Fruit fly (Drosophila melanogaster) whole organism, embryonic: ENCODE results near the gene CG10959.
A peak's percentile ranks its signal among the peaks of the same experiment; 100 is the strongest.

Source experiments
- CG10209 ChIP-seq: fragments of 200-800 bp; sonication (Bioruptor generic); optimal IDR thresholded peaks from 3 replicates; lab custom pipeline; 2017; ENCODE audit warnings: missing biosample characterization, mild to moderate bottlenecking, missing genetic modification characterization, missing genetic modification reagents
- CG10959 ChIP-seq: fragments of 200-800 bp; sonication (Bioruptor generic); IDR thresholded peaks from 2 replicates; pipeline ENCODE4 v1.3.6; 2022; ENCODE audit warnings: missing biosample characterization, missing genetic modification characterization
- CG12219 ChIP-seq: fragments of 200-800 bp; sonication (Bioruptor generic); optimal IDR thresholded peaks from 3 replicates; lab custom pipeline; 2018; ENCODE audit warnings: missing biosample characterization, mild to moderate bottlenecking, missing genetic modification characterization
- CG12744 ChIP-seq: fragments of 200-800 bp; sonication (Bioruptor generic); optimal IDR thresholded peaks from 2 replicates; lab custom pipeline; 2016; ENCODE audit warnings: missing biosample characterization, missing genetic modification characterization
- CG12769 ChIP-seq: fragments of 200-800 bp; sonication (Bioruptor generic); optimal IDR thresholded peaks from 2 replicates; lab custom pipeline; 2019; ENCODE audit warnings: missing biosample characterization, mild to moderate bottlenecking, missing genetic modification characterization, moderate library complexity
- CG14014 ChIP-seq: fragments of 200-800 bp; sonication (Bioruptor generic); IDR thresholded peaks from 2 replicates; pipeline ENCODE4 v1.3.6; 2022; ENCODE audit warnings: missing biosample characterization, missing genetic modification characterization
- CG14441 ChIP-seq: fragments of 200-800 bp; sonication (Bioruptor generic); IDR thresholded peaks from 2 replicates; pipeline ENCODE4 v1.3.6; 2022; ENCODE audit warnings: missing biosample characterization, missing genetic modification characterization
- CG14710 ChIP-seq: fragments of 200-800 bp; sonication (Bioruptor generic); optimal IDR thresholded peaks from 3 replicates; lab custom pipeline; 2019; ENCODE audit warnings: missing biosample characterization, mild to moderate bottlenecking, missing genetic modification characterization, moderate library complexity
- CG15269 ChIP-seq: fragments of 200-800 bp; sonication (Bioruptor generic); optimal IDR thresholded peaks from 2 replicates; lab custom pipeline; 2018; ENCODE audit warnings: missing biosample characterization, mild to moderate bottlenecking, missing genetic modification characterization, moderate library complexity
- CG1529 ChIP-seq: fragments of 200-800 bp; sonication (Bioruptor generic); optimal IDR thresholded peaks from 3 replicates; lab custom pipeline; 2018; ENCODE audit warnings: missing biosample characterization, missing genetic modification characterization
- CG15601 ChIP-seq: fragments of 200-800 bp; sonication (Bioruptor generic); optimal IDR thresholded peaks from 3 replicates; lab custom pipeline; 2019; ENCODE audit warnings: missing biosample characterization, mild to moderate bottlenecking, missing genetic modification characterization, moderate library complexity
- CG1647 ChIP-seq: fragments of 200-800 bp; sonication (Bioruptor generic); optimal IDR thresholded peaks from 3 replicates; lab custom pipeline; 2016; ENCODE audit warnings: missing biosample characterization, missing genetic modification characterization
- CG16813 ChIP-seq: fragments of 200-800 bp; sonication (Bioruptor generic); IDR thresholded peaks from 3 replicates; pipeline ENCODE4 v1.3.6; 2022; ENCODE audit warnings: missing biosample characterization, missing genetic modification characterization; ENCODE audit not compliant: partially characterized antibody
- CG17359 ChIP-seq: fragments of 200-800 bp; sonication (Bioruptor generic); optimal IDR thresholded peaks from 3 replicates; lab custom pipeline; 2018; ENCODE audit warnings: missing biosample characterization, mild to moderate bottlenecking, missing genetic modification characterization, moderate library complexity
- CG17829 ChIP-seq: fragments of 200-800 bp; optimal IDR thresholded peaks from 2 replicates; lab custom pipeline; 2019; ENCODE audit warnings: missing biosample characterization, mild to moderate bottlenecking, missing genetic modification characterization, moderate library complexity
- CG31365 ChIP-seq: fragments of 200-800 bp; sonication (Bioruptor generic); optimal IDR thresholded peaks from 2 replicates; lab custom pipeline; 2018; ENCODE audit warnings: missing biosample characterization, mild to moderate bottlenecking, missing genetic modification characterization
- CG31388 ChIP-seq: fragments of 200-800 bp; sonication (Bioruptor generic); optimal IDR thresholded peaks from 2 replicates; lab custom pipeline; 2016; ENCODE audit warnings: missing biosample characterization, missing genetic modification characterization
- CG6254 ChIP-seq: fragments of 200-800 bp; sonication (Bioruptor generic); optimal IDR thresholded peaks from 3 replicates; lab custom pipeline; 2017; ENCODE audit warnings: mild to moderate bottlenecking, missing biosample characterization, missing genetic modification reagents, missing genetic modification characterization
- CG6272 ChIP-seq: fragments of 200-800 bp; sonication (Bioruptor generic); IDR thresholded peaks from 2 replicates; pipeline ENCODE4 v1.3.6; 2022; ENCODE audit warnings: missing biosample characterization, missing genetic modification characterization
- CG6654 ChIP-seq: fragments of 200-800 bp; sonication (Bioruptor generic); optimal IDR thresholded peaks from 2 replicates; lab custom pipeline; 2017; ENCODE audit warnings: missing biosample characterization, mild to moderate bottlenecking, missing genetic modification characterization
- CG6689 ChIP-seq: fragments of 200-800 bp; sonication (Bioruptor generic); IDR thresholded peaks from 2 replicates; pipeline ENCODE4 v1.3.6; 2022; ENCODE audit warnings: missing biosample characterization, missing genetic modification characterization
- CG6813 ChIP-seq: fragments of 200-800 bp; sonication (Bioruptor generic); optimal IDR thresholded peaks from 2 replicates; lab custom pipeline; 2017; ENCODE audit warnings: missing biosample characterization, missing genetic modification characterization, mild to moderate bottlenecking, moderate library complexity, missing genetic modification reagents
- CHES-1-like ChIP-seq: fragments of 200-800 bp; sonication (Bioruptor generic); optimal IDR thresholded peaks from 2 replicates; lab custom pipeline; 2016; ENCODE audit warnings: missing biosample characterization, missing genetic modification characterization
- Dip3 ChIP-seq: fragments of 200-800 bp; sonication (Bioruptor generic); optimal IDR thresholded peaks from 3 replicates; lab custom pipeline; 2016; ENCODE audit warnings: missing biosample characterization, missing genetic modification characterization
- Dp ChIP-seq: fragments of 200-800 bp; sonication (Bioruptor generic); optimal IDR thresholded peaks from 2 replicates; lab custom pipeline; 2018; ENCODE audit warnings: missing biosample characterization, mild to moderate bottlenecking, missing genetic modification characterization, moderate library complexity
- E2f1 ChIP-seq: fragments of 200-800 bp; sonication (Bioruptor generic); IDR thresholded peaks from 2 replicates; pipeline ENCODE4 v1.3.6; 2022; ENCODE audit warnings: missing biosample characterization, missing genetic modification characterization
- E2f2 ChIP-seq: fragments of 200-800 bp; sonication (Bioruptor generic); IDR thresholded peaks from 2 replicates; pipeline ENCODE4 v1.3.6; 2022; ENCODE audit warnings: missing biosample characterization, missing genetic modification characterization
- Gug ChIP-seq: fragments of 200-800 bp; sonication (Bioruptor generic); IDR thresholded peaks from 4 replicates; pipeline ENCODE4 v1.3.6; 2022; ENCODE audit warnings: missing biosample characterization, missing genetic modification characterization
- Hand ChIP-seq: fragments of 200-800 bp; sonication (Bioruptor generic); optimal IDR thresholded peaks from 2 replicates; lab custom pipeline; 2017; ENCODE audit warnings: mild to moderate bottlenecking, missing biosample characterization, missing genetic modification reagents, missing genetic modification characterization
- Hey ChIP-seq: fragments of 200-800 bp; sonication (Bioruptor generic); optimal IDR thresholded peaks from 3 replicates; lab custom pipeline; 2018; ENCODE audit warnings: missing biosample characterization, mild to moderate bottlenecking, missing genetic modification characterization
- Hr78 ChIP-seq, 2 experiments: fragments of 200-800 bp in 1 of 2; fragments of >200 bp in 1 of 2; sonication (Bioruptor generic) in 1 of 2; optimal IDR thresholded peaks; 2 replicates each; lab custom pipeline; 2017 to 2019; ENCODE audit warnings: missing biosample characterization in 2 of 2, missing genetic modification characterization in 2 of 2, mild to moderate bottlenecking in 1 of 2, moderate library complexity in 1 of 2
- MTF-1 ChIP-seq: fragments of 200-800 bp; sonication (Bioruptor generic); optimal IDR thresholded peaks from 2 replicates; lab custom pipeline; 2018; ENCODE audit warnings: missing biosample characterization, mild to moderate bottlenecking, missing genetic modification characterization, borderline replicate concordance
- Rfx ChIP-seq: fragments of 200-800 bp; sonication (Bioruptor generic); IDR thresholded peaks from 2 replicates; pipeline ENCODE4 v1.3.6; 2022; ENCODE audit warnings: missing biosample characterization, missing genetic modification characterization
- Taf1 ChIP-seq: fragments of 200-800 bp; sonication (Bioruptor generic); IDR thresholded peaks from 2 replicates; pipeline ENCODE4 v1.3.6; 2022; ENCODE audit warnings: missing biosample characterization, missing genetic modification characterization
- bcd ChIP-seq: fragments of 200-800 bp; sonication (Bioruptor generic); optimal IDR thresholded peaks from 2 replicates; lab custom pipeline; 2017; ENCODE audit warnings: missing biosample characterization, mild to moderate bottlenecking, missing genetic modification characterization
- bigmax ChIP-seq: fragments of 200-800 bp; sonication (Bioruptor generic); optimal IDR thresholded peaks from 2 replicates; lab custom pipeline; 2018; ENCODE audit warnings: missing biosample characterization, mild to moderate bottlenecking, missing genetic modification characterization
- cg ChIP-seq: fragments of 200-800 bp; sonication (Bioruptor generic); optimal IDR thresholded peaks from 3 replicates; lab custom pipeline; 2019; ENCODE audit warnings: missing biosample characterization, mild to moderate bottlenecking, missing genetic modification characterization, moderate library complexity
- chif ChIP-seq, 2 experiments: fragments of 200-800 bp; sonication (Bioruptor generic); optimal IDR thresholded peaks; 3 replicates each; lab custom pipeline; 2016; ENCODE audit warnings: missing biosample characterization in 2 of 2, missing genetic modification characterization in 2 of 2
- gce ChIP-seq: fragments of 200-800 bp; sonication (Bioruptor generic); IDR thresholded peaks from 3 replicates; pipeline ENCODE4 v1.3.6; 2022; ENCODE audit warnings: missing biosample characterization, missing genetic modification characterization
- gfzf ChIP-seq: fragments of 200-800 bp; sonication (Bioruptor generic); optimal IDR thresholded peaks from 2 replicates; lab custom pipeline; 2016; ENCODE audit warnings: missing biosample characterization, mild to moderate bottlenecking, missing genetic modification characterization, moderate library complexity
- lmd ChIP-seq: fragments of 200-800 bp; sonication (Bioruptor generic); IDR thresholded peaks from 2 replicates; pipeline ENCODE4 v1.3.6; 2022; ENCODE audit warnings: missing biosample characterization, missing genetic modification characterization
- lov ChIP-seq, 2 experiments: fragments of 200-800 bp in 1 of 2; fragments of >200 bp in 1 of 2; sonication (Bioruptor generic) in 1 of 2; IDR thresholded peaks in 1 of 2; optimal IDR thresholded peaks in 1 of 2; 2 replicates in 1 of 2; 3 replicates in 1 of 2; pipeline versions ENCODE4 v1.3.6 to Lab custom; 2017 to 2022; ENCODE audit warnings: missing biosample characterization in 1 of 2, missing genetic modification characterization in 1 of 2
- shn ChIP-seq: fragments of 200-800 bp; sonication (Bioruptor generic); optimal IDR thresholded peaks from 3 replicates; lab custom pipeline; 2016; ENCODE audit warnings: missing biosample characterization, missing genetic modification characterization
- sima ChIP-seq: fragments of 200-800 bp; sonication (Bioruptor generic); optimal IDR thresholded peaks from 2 replicates; lab custom pipeline; 2016; ENCODE audit warnings: missing biosample characterization, missing genetic modification characterization
- sob ChIP-seq: fragments of 200-800 bp; sonication (Bioruptor generic); IDR thresholded peaks from 2 replicates; pipeline ENCODE4 v1.3.6; 2022; ENCODE audit warnings: missing biosample characterization, missing genetic modification characterization
- ttk ChIP-seq: fragments of 200-800 bp; sonication (Bioruptor generic); IDR thresholded peaks from 2 replicates; pipeline ENCODE4 v2.1.2; 2022; ENCODE audit warnings: missing biosample characterization, missing genetic modification characterization
- unpg ChIP-seq: fragments of 200-800 bp; sonication (Bioruptor generic); optimal IDR thresholded peaks from 3 replicates; lab custom pipeline; 2018; ENCODE audit warnings: missing biosample characterization, mild to moderate bottlenecking, missing genetic modification characterization, moderate library complexity
- usp ChIP-seq: fragments of >200 bp; optimal IDR thresholded peaks from 2 replicates; lab custom pipeline; 2017; ENCODE audit warnings: missing biosample characterization, missing genetic modification characterization
- wdn ChIP-seq: fragments of 200-800 bp; sonication (Bioruptor generic); IDR thresholded peaks from 2 replicates; pipeline ENCODE4 v1.3.6; 2022; ENCODE audit warnings: missing biosample characterization, missing genetic modification characterization
- zf30C ChIP-seq: fragments of 200-800 bp; sonication (Bioruptor generic); optimal IDR thresholded peaks from 3 replicates; lab custom pipeline; 2018; ENCODE audit warnings: missing biosample characterization, mild to moderate bottlenecking, missing genetic modification characterization

CG10959 gene

DNA sequence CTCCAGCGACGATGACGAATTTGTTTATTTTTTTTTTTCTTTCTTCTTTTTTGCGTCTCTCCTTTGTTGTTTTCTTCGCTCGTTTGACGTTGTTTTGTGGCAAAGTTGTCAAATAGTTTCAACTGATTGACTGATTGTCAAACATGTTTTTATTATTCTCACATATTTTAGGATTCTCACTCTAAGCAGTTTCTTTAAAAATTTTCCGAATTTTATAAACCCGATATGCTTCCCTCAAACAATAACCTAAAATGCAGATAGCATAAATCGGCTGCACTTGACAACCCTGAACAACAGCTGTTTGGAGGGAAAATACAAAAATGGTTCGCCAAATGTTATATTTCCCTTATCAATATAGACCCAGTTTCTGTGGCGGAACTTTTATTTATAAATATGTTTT, 5.0 kb upstream of the CG10959 start, which contains the start of gene CG17982 (continued):
- TF ChIP-seq Hr78 (GFP tag; optimal IDR thresholded peaks at IDR 0.05; lab: Kevin White, UChicago) = peak in 1 of 2 experiments; percentile 16
- peak; percentile 46 for TF ChIP-seq gfzf (GFP tag; lab: Kevin White, UChicago)
- TF ChIP-seq CG12769 (tag; lab: Kevin White, UChicago) = no peak
- TF ChIP-seq CG31388 = no peak
- peak; percentile 80 for TF ChIP-seq CG14441 (GFP tag; lab: Robert Waterston, UW)
- no peak for TF ChIP-seq lov (optimal IDR thresholded peaks at IDR 0.05; lab: Kevin White, UChicago)
- peak; percentile 76; the same call in 1 of the 3 replicates for TF ChIP-seq lov (GFP tag; IDR thresholded peaks at IDR 0.05; lab: Robert Waterston, UW)
- TF ChIP-seq CG6654 = peak; percentile 45
- TF ChIP-seq ttk = peak; percentile 68
- TF ChIP-seq gce (GFP tag; lab: Robert Waterston, UW) = peak; percentile 63; the same call in 1 of the 3 replicates
- peak; percentile 80 for TF ChIP-seq wdn (GFP tag; lab: Robert Waterston, UW)
- peak; percentile 82 for TF ChIP-seq CG15601 (tag; lab: Kevin White, UChicago)
- peak; percentile 89 for TF ChIP-seq CG15269 (tag; lab: Kevin White, UChicago)
- TF ChIP-seq Dp = peak; percentile 72
- TF ChIP-seq CHES-1-like (GFP tag; lab: Kevin White, UChicago) = peak; percentile 90
- peak; percentile 87 for TF ChIP-seq Rfx (GFP tag; lab: Robert Waterston, UW)
- TF ChIP-seq CG10209 (GFP tag; lab: Kevin White, UChicago) = peak; percentile 74
- 0 out of 2 replicates have a peak, but pooled peaks have one; percentile 34 for TF ChIP-seq CG6272 (GFP tag; lab: Robert Waterston, UW)
- TF ChIP-seq unpg = peak; percentile 92
- no peak for TF ChIP-seq CG16813 (GFP tag; lab: Robert Waterston, UW)
- TF ChIP-seq CG6689 = peak; percentile 87
- TF ChIP-seq sima (GFP tag; lab: Kevin White, UChicago) = peak; percentile 33
- peak; percentile 75 for TF ChIP-seq bcd
- no peak for TF ChIP-seq cg
- peak; percentile 79 for TF ChIP-seq CG12744 (GFP tag; lab: Kevin White, UChicago)
- TF ChIP-seq CG6813 (GFP tag; lab: Kevin White, UChicago) = peak; percentile 75
- peak; percentile 85 for TF ChIP-seq E2f2
- peak; percentile 62 for TF ChIP-seq CG1647 (GFP tag; lab: Kevin White, UChicago)
- peak; percentile 83 for TF ChIP-seq CG14710
- TF ChIP-seq lmd (GFP tag; lab: Robert Waterston, UW) = peak; percentile 79
- peak; percentile 59 for TF ChIP-seq Hand (GFP tag; lab: Kevin White, UChicago)
- peak; percentile 81 for TF ChIP-seq CG10959
- no peak for TF ChIP-seq Hey
- peak; percentile 85 for TF ChIP-seq CG17829 (tag; lab: Kevin White, UChicago)
- TF ChIP-seq CG12219 (GFP tag; lab: Kevin White, UChicago) = peak; percentile 71
- TF ChIP-seq zf30C = peak; percentile 7
- peak; percentile 63 for TF ChIP-seq MTF-1 (GFP tag; lab: Kevin White, UChicago)
- TF ChIP-seq CG6254 (GFP tag; lab: Kevin White, UChicago) = peak; percentile 45
- peak; percentile 92 for TF ChIP-seq bigmax
- TF ChIP-seq Taf1 (GFP tag; lab: Robert Waterston, UW) = peak; percentile 57
- TF ChIP-seq shn (GFP tag; lab: Kevin White, UChicago) = peak; percentile 80
- TF ChIP-seq Gug (GFP tag; lab: Robert Waterston, UW) = peak; percentile 77
- TF ChIP-seq CG17359 = peak; percentile 92
- TF ChIP-seq sob (GFP tag; lab: Robert Waterston, UW) = peak; percentile 86
- TF ChIP-seq usp = no peak
- peak; percentile 84 for TF ChIP-seq Dip3 (GFP tag; lab: Kevin White, UChicago)
- peak; percentile 68 to 81 for TF ChIP-seq chif (GFP tag; optimal IDR thresholded peaks at IDR 0.05; lab: Kevin White, UChicago)
- peak; percentile 79 for TF ChIP-seq E2f1 (GFP tag; lab: Robert Waterston, UW)
- TF ChIP-seq CG1529 (GFP tag; lab: Kevin White, UChicago) = peak; percentile 63
- TF ChIP-seq CG31365 (tag; lab: Kevin White, UChicago) = peak; percentile 56
- TF ChIP-seq CG14014 = peak; percentile 84
